Worm (Caenorhabditis elegans) whole organism, mixed stage, embryonic: ENCODE results near the gene srx-122.

ENCODE experiments used
- M03D4.4 ChIP-seq: sonication (generic microtip); optimal IDR thresholded peaks from 2 replicates; lab custom pipeline; 2017; ENCODE audit warnings: mild to moderate bottlenecking, missing genetic modification characterization, missing compliant biosample characterization
- bed-3 ChIP-seq: fragments of 200-800 bp; sonication (Bioruptor generic); optimal IDR thresholded peaks from 3 replicates; lab custom pipeline; 2018; ENCODE audit warnings: mild to moderate bottlenecking, missing genetic modification characterization, moderate library complexity, missing compliant biosample characterization
- ceh-39 ChIP-seq: fragments of 150-350 bp; optimal IDR thresholded peaks from 2 replicates; lab custom pipeline; 2014; ENCODE audit warnings: missing biosample characterization, missing genetic modification characterization
- ceh-83 ChIP-seq: fragments of 200-800 bp; sonication (Bioruptor generic); optimal IDR thresholded peaks from 2 replicates; lab custom pipeline; 2018; ENCODE audit warnings: mild to moderate bottlenecking, missing genetic modification characterization, missing compliant biosample characterization
- ces-1 ChIP-seq: fragments of 150-350 bp; optimal IDR thresholded peaks from 2 replicates; lab custom pipeline; 2014; ENCODE audit warnings: missing biosample characterization, missing genetic modification reagents, missing genetic modification characterization
- cnd-1 ChIP-seq: fragments of 200-800 bp; sonication (Bioruptor generic); optimal IDR thresholded peaks from 2 replicates; lab custom pipeline; 2018; ENCODE audit warnings: mild to moderate bottlenecking, missing genetic modification characterization, missing compliant biosample characterization
- drap-1 ChIP-seq: fragments of 200-800 bp; sonication (Bioruptor generic); optimal IDR thresholded peaks from 3 replicates; lab custom pipeline; 2018; ENCODE audit warnings: mild to moderate bottlenecking, missing genetic modification characterization, missing compliant biosample characterization
- elt-1 ChIP-seq: sonication (generic microtip); optimal IDR thresholded peaks from 2 replicates; lab custom pipeline; 2017; ENCODE audit warnings: missing genetic modification characterization, mild to moderate bottlenecking, missing compliant biosample characterization, antibody characterized with exemption, moderate library complexity, borderline replicate concordance; ENCODE audit not compliant: insufficient read depth
- flh-1 ChIP-seq: fragments of 200-800 bp; sonication (Bioruptor generic); optimal IDR thresholded peaks from 2 replicates; lab custom pipeline; 2018; ENCODE audit warnings: mild to moderate bottlenecking, missing genetic modification characterization, moderate library complexity, missing compliant biosample characterization
- hlh-1 ChIP-seq: fragments of 150-350 bp; optimal IDR thresholded peaks from 2 replicates; lab custom pipeline; 2014; ENCODE audit warnings: missing biosample characterization, missing genetic modification reagents, missing genetic modification characterization
- lin-13 ChIP-seq: fragments of 150-350 bp; optimal IDR thresholded peaks from 2 replicates; lab custom pipeline; 2014; ENCODE audit warnings: missing biosample characterization, missing genetic modification characterization
- lin-32 ChIP-seq: fragments of 200-800 bp; sonication (Bioruptor generic); optimal IDR thresholded peaks from 2 replicates; lab custom pipeline; 2018; ENCODE audit warnings: mild to moderate bottlenecking, missing genetic modification characterization, missing compliant biosample characterization
- lsy-2 ChIP-seq: fragments of 150-350 bp; optimal IDR thresholded peaks from 2 replicates; lab custom pipeline; 2014; ENCODE audit warnings: missing biosample characterization, missing genetic modification characterization
- mab-5 ChIP-seq: fragments of 150-350 bp; optimal IDR thresholded peaks from 2 replicates; lab custom pipeline; 2014; ENCODE audit warnings: missing biosample characterization, missing genetic modification characterization
- mep-1 ChIP-seq: fragments of 150-350 bp; optimal IDR thresholded peaks from 2 replicates; lab custom pipeline; 2017; ENCODE audit warnings: missing biosample characterization, missing genetic modification reagents, missing genetic modification characterization, inconsistent platforms
- mls-2 ChIP-seq: sonication (generic microtip); optimal IDR thresholded peaks from 2 replicates; lab custom pipeline; 2016; ENCODE audit warnings: mild to moderate bottlenecking, missing genetic modification characterization, moderate library complexity, missing compliant biosample characterization
- nhr-12 ChIP-seq: fragments of 150-350 bp; optimal IDR thresholded peaks from 2 replicates; lab custom pipeline; 2014; ENCODE audit warnings: missing biosample characterization, missing genetic modification characterization
- nhr-237 ChIP-seq: fragments of 150-350 bp; optimal IDR thresholded peaks from 2 replicates; lab custom pipeline; 2014; ENCODE audit warnings: missing biosample characterization, missing genetic modification characterization
- nhr-28 ChIP-seq: fragments of 150-350 bp; optimal IDR thresholded peaks from 2 replicates; lab custom pipeline; 2014; ENCODE audit warnings: missing biosample characterization, missing genetic modification characterization
- nhr-76 ChIP-seq: sonication (generic microtip); optimal IDR thresholded peaks from 2 replicates; lab custom pipeline; 2017; ENCODE audit warnings: missing biosample characterization, missing genetic modification characterization
- pha-4 ChIP-seq: fragments of 150-350 bp; optimal IDR thresholded peaks from 2 replicates; lab custom pipeline; 2018; ENCODE audit warnings: missing biosample characterization, missing genetic modification reagents, missing genetic modification characterization
- sem-2 ChIP-seq: fragments of 200-800 bp; sonication (Bioruptor generic); optimal IDR thresholded peaks from 2 replicates; lab custom pipeline; 2018; ENCODE audit warnings: mild to moderate bottlenecking, missing genetic modification characterization, missing compliant biosample characterization
- sptf-1 ChIP-seq: sonication (generic microtip); optimal IDR thresholded peaks from 2 replicates; lab custom pipeline; 2017; ENCODE audit warnings: mild to moderate bottlenecking, missing genetic modification characterization, moderate library complexity, missing compliant biosample characterization
- tbx-8 ChIP-seq: fragments of 200-800 bp; sonication (Bioruptor generic); optimal IDR thresholded peaks from 2 replicates; lab custom pipeline; 2018; ENCODE audit warnings: mild to moderate bottlenecking, missing genetic modification characterization, moderate library complexity, missing compliant biosample characterization
- unc-120 ChIP-seq: sonication (generic microtip); optimal IDR thresholded peaks from 2 replicates; lab custom pipeline; 2017; ENCODE audit warnings: missing genetic modification characterization, missing compliant biosample characterization; ENCODE audit not compliant: poor library complexity, severe bottlenecking
- unc-39 ChIP-seq: fragments of 150-350 bp; optimal IDR thresholded peaks from 2 replicates; lab custom pipeline; 2014; ENCODE audit warnings: missing biosample characterization, missing genetic modification characterization
- unc-62 ChIP-seq: fragments of 150-350 bp; optimal IDR thresholded peaks from 2 replicates; lab custom pipeline; 2014; ENCODE audit warnings: missing biosample characterization, missing genetic modification reagents, missing genetic modification characterization
- zip-8 ChIP-seq: fragments of 150-350 bp; optimal IDR thresholded peaks from 2 replicates; lab custom pipeline; 2014; ENCODE audit warnings: missing biosample characterization, missing genetic modification characterization
- ztf-11 ChIP-seq: fragments of 150-350 bp; optimal IDR thresholded peaks from 2 replicates; lab custom pipeline; 2014; ENCODE audit warnings: missing biosample characterization, missing genetic modification characterization

The srx-122 gene

ce11 chrV:3297764-3298163 lies at the start of gene srx-122:
Gene srx-122, minus strand, starts transcription at chrV:3297864.
- no peak for TF ChIP-seq drap-1 (GFP tag; lab: Kevin White, UChicago)
- no peak for TF ChIP-seq nhr-28
- TF ChIP-seq elt-1 (tag; lab: Kevin White, UChicago): no peak
- TF ChIP-seq bed-3 (GFP tag; lab: Kevin White, UChicago): no peak
- no peak for TF ChIP-seq zip-8
- TF ChIP-seq nhr-76 (tag; lab: Kevin White, UChicago): no peak
- no peak for TF ChIP-seq ces-1 (GFP tag; lab: Kevin White, UChicago)
- TF ChIP-seq hlh-1: no peak
- no peak for TF ChIP-seq pha-4
- TF ChIP-seq unc-62 (GFP tag; lab: Kevin White, UChicago): no peak
- TF ChIP-seq ceh-39 (tag; lab: Kevin White, UChicago): no peak
- TF ChIP-seq tbx-8 (GFP tag; lab: Kevin White, UChicago): no peak
- no peak for TF ChIP-seq nhr-12 (tag; lab: Kevin White, UChicago)
- TF ChIP-seq sptf-1 (tag; lab: Kevin White, UChicago): no peak
- TF ChIP-seq mls-2 (tag; lab: Kevin White, UChicago): no peak

ce11 chrV:3346434-3347019 lies 48.9 kb upstream of the srx-122 start, which contains the start of gene fbxa-65:
Gene fbxa-65, minus strand, starts transcription at chrV:3346484.
- no peak for TF ChIP-seq nhr-76 (tag; lab: Kevin White, UChicago)
- no peak for TF ChIP-seq nhr-28
- TF ChIP-seq flh-1 (GFP tag; lab: Kevin White, UChicago): no peak
- no peak for TF ChIP-seq unc-62 (GFP tag; lab: Kevin White, UChicago)
- TF ChIP-seq lin-32: no peak
- no peak for TF ChIP-seq sptf-1 (tag; lab: Kevin White, UChicago)
- no peak for TF ChIP-seq pha-4
- TF ChIP-seq elt-1 (tag; lab: Kevin White, UChicago): no peak
- TF ChIP-seq nhr-12 (tag; lab: Kevin White, UChicago): no peak
- TF ChIP-seq tbx-8 (GFP tag; lab: Kevin White, UChicago): no peak
- TF ChIP-seq, all 35 proteins: peak for 0

ce11 chrV:3344001-3344400 lies 46.3 kb upstream of the srx-122 start:
- TF ChIP-seq ztf-11 (tag; lab: Kevin White, UChicago) (no peak), hlh-1 (no peak), mep-1 (tag; lab: Kevin White, UChicago) (no peak), unc-120 (tag; lab: Kevin White, UChicago) (no peak), sem-2 (GFP tag; lab: Kevin White, UChicago) (no peak), flh-1 (GFP tag; lab: Kevin White, UChicago) (no peak), lin-13 (tag; lab: Kevin White, UChicago) (no peak), drap-1 (GFP tag; lab: Kevin White, UChicago) (no peak), ceh-83 (GFP tag; lab: Kevin White, UChicago) (no peak), bed-3 (GFP tag; lab: Kevin White, UChicago) (no peak), zip-8 (no peak), ces-1 (GFP tag; lab: Kevin White, UChicago) (no peak), pha-4 (no peak), mab-5 (tag; lab: Kevin White, UChicago) (no peak), unc-39 (tag; lab: Kevin White, UChicago) (no peak), M03D4.4 (tag; lab: Kevin White, UChicago) (no peak), nhr-237 (tag; lab: Kevin White, UChicago) (no peak), unc-62 (GFP tag; lab: Kevin White, UChicago) (no peak)

- no peak for TF ChIP-seq mep-1 (tag; lab: Kevin White, UChicago)
- no peak for TF ChIP-seq hlh-1
- TF ChIP-seq cnd-1 (tag; lab: Kevin White, UChicago): no peak
- TF ChIP-seq bed-3 (GFP tag; lab: Kevin White, UChicago): no peak
- TF ChIP-seq zip-8: no peak
- no peak for TF ChIP-seq pha-4
- no peak for TF ChIP-seq sptf-1 (tag; lab: Kevin White, UChicago)
- no peak for TF ChIP-seq lin-32
- TF ChIP-seq nhr-237 (tag; lab: Kevin White, UChicago): no peak
Observed at ce11 chrV:3342504-3342903, 44.8 kb upstream of the srx-122 start, which contains the start of gene C17B7.3. Gene C17B7.3, plus strand, starts transcription at chrV:3342804.

- TF ChIP-seq flh-1 (GFP tag; lab: Kevin White, UChicago): no peak
- TF ChIP-seq nhr-12 (tag; lab: Kevin White, UChicago): no peak
- no peak for TF ChIP-seq mab-5 (tag; lab: Kevin White, UChicago)
- TF ChIP-seq bed-3 (GFP tag; lab: Kevin White, UChicago): no peak
- TF ChIP-seq elt-1 (tag; lab: Kevin White, UChicago): no peak
- TF ChIP-seq sem-2 (GFP tag; lab: Kevin White, UChicago): no peak
- no peak for TF ChIP-seq unc-120 (tag; lab: Kevin White, UChicago)
- no peak for TF ChIP-seq nhr-76 (tag; lab: Kevin White, UChicago)
- TF ChIP-seq lsy-2 (tag; lab: Kevin White, UChicago): no peak
- TF ChIP-seq lin-13 (tag; lab: Kevin White, UChicago): no peak
Observed at ce11 chrV:3341906-3342305, 44.2 kb upstream of the srx-122 start, which contains the start of gene C17B7.10. Gene C17B7.10, minus strand, starts transcription at chrV:3342006.
